Worm (Caenorhabditis elegans): ENCODE measurements around the gene wdr-60.

wdr-60 gene

DNA sequence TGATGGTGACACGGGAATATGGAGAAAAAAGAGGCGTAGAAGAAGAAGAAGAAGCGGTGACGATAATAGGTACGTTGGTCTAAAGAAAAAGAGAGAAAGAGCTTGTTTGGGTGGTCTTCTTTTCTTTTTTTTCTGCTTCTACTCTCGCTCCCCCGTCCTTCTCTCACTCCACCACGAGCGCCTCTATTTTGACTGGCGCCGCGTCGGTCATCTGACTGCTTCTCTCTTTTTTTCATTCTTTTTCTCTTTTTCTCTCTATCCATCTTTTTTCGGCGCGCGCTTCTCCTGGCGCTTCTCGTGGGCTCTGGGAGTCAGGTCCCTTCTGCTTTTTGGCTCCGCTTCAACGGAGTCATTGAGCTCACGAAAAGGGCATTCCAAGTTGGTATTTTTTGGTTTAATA lies 36.7 kb upstream of the wdr-60 start (continued):
- TF ChIP-seq ztf-4 (tag; optimal IDR thresholded peaks at IDR 0.05) (no peak), aly-2 (tag; optimal IDR thresholded peaks at IDR 0.05) (no peak), swsn-7 (tag; optimal IDR thresholded peaks at IDR 0.05) (peak; percentile 44), sptf-1 (tag; optimal IDR thresholded peaks at IDR 0.05) (no peak), nhr-20 (tag; optimal IDR thresholded peaks at IDR 0.05) (peak; percentile 27), C04F5.9 (tag; optimal IDR thresholded peaks at IDR 0.05) (no peak), F16B12.6 (tag; optimal IDR thresholded peaks at IDR 0.05) (no peak), ceh-8 (GFP tag; optimal IDR thresholded peaks at IDR 0.05) (no peak), nhr-77 (tag; optimal IDR thresholded peaks at IDR 0.05) (no peak), egl-13 (tag; optimal IDR thresholded peaks at IDR 0.05) (no peak), nhr-28 (tag; optimal IDR thresholded peaks at IDR 0.05) (no peak), hlh-17 (GFP tag; optimal IDR thresholded peaks at IDR 0.05; ENCODE audit: borderline replicate concordance) (no peak), efl-1 (optimal IDR thresholded peaks at IDR 0.05) (peak; percentile 40 to 48), efl-1 (GFP tag; optimal IDR thresholded peaks at IDR 0.05 in 1 of 2) (peak in 1 of 2 experiments; percentile 31), elt-2 (tag; optimal IDR thresholded peaks at IDR 0.05) (no peak), xbp-1 (tag; optimal IDR thresholded peaks at IDR 0.05) (peak; percentile 16), dpl-1 (GFP tag; optimal IDR thresholded peaks at IDR 0.05) (peak; percentile 5 to 34 (median 31)), fkh-10 (GFP tag; optimal IDR thresholded peaks at IDR 0.05) (peak; percentile 1), jun-1 (tag; optimal IDR thresholded peaks at IDR 0.05) (no peak), rnt-1 (tag; optimal IDR thresholded peaks at IDR 0.05) (peak; percentile 41), nhr-71 (tag; optimal IDR thresholded peaks at IDR 0.05) (peak; percentile 63), nhr-237 (tag; optimal IDR thresholded peaks at IDR 0.05) (no peak), nhr-47 (tag; optimal IDR thresholded peaks at IDR 0.05) (peak; percentile 47), nhr-11 (tag; optimal IDR thresholded peaks at IDR 0.05) (no peak), nhr-85 (tag) (no peak), unc-30 (tag; optimal IDR thresholded peaks at IDR 0.05) (no peak), ceh-88 (GFP tag; IDR thresholded peaks at IDR 0.05) (no peak), vab-15 (tag; optimal IDR thresholded peaks at IDR 0.05) (no peak), unc-98 (GFP tag; IDR thresholded peaks at IDR 0.05) (no peak)

DNA sequence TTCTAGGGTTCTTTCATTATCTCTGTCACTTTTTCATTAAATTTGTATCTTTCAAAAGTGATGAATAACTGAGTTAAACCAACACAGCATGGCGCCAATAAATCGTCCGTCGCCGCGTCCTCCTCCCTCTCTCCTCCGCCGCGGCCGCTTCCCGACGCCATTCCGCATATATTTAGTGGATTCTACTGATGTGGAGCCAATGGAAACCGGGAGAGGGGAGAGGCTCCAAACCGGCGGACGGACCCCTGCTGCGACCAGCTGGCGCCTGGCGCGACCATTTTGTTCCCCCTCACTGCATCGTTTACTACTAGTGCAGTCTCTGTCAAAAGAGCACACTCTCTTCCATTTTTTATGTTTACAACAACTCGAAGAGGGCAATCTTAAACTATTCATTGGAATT lies 35.8 kb upstream of the wdr-60 start:
- TF ChIP-seq ztf-4 (tag; optimal IDR thresholded peaks at IDR 0.05) (no peak), jun-1 (tag; optimal IDR thresholded peaks at IDR 0.05) (no peak), nhr-12 (tag; optimal IDR thresholded peaks at IDR 0.05) (no peak), mef-2 (tag; optimal IDR thresholded peaks at IDR 0.05) (no peak), nhr-85 (tag) (no peak), C04F5.9 (tag; optimal IDR thresholded peaks at IDR 0.05) (no peak)

DNA sequence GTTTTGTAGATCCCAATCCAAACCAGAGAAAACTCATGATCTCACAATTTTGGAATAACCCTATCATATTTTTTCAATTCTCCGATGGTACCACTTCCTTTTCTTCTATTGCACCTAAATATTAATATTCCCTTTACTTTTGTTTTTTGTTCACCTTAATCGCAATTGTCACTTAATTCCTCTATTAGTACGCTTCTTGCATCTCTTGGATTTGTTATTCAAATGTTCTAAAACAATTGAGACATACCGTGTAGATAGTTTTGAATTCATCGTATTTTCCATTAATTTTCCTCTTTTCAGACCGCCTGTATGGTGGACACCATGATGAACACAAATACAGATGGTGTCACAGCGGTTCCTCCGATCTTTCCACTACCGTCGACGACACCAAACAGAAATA lies 35.2 kb upstream of the wdr-60 start, which contains the start of gene flh-2:
Gene flh-2, plus strand, starts transcription at position 301 of the 400 bp plus-strand sequence.
- TF ChIP-seq lin-35 (GFP tag; optimal IDR thresholded peaks at IDR 0.05) (no peak), lin-15B (tag; optimal IDR thresholded peaks at IDR 0.05) (no peak), pax-3 (tag; optimal IDR thresholded peaks at IDR 0.05) (no peak), unc-98 (GFP tag; IDR thresholded peaks at IDR 0.05) (no peak)

DNA sequence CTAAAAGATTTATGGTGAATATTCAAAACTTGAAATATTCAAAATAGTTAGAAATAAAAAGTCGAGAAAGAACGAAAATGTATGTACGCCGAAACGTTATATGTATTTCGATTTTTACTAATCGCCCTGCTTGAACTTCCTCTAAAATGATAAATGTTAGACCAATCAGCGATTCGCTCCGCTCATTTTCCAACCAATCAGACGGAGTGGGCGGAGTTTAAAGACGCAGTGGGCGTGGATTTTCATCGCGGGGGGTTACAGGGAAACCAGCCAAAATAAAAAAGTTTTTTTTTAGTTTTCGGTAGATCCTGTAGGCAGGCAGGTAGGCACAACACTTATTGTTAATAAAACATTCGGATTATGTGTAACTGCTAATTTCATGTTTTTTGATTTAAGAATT lies 34.0 kb upstream of the wdr-60 start:
- TF ChIP-seq alr-1 (tag; optimal IDR thresholded peaks at IDR 0.05; ENCODE audit: borderline replicate concordance) (no peak), dsc-1 (tag; optimal IDR thresholded peaks at IDR 0.05) (no peak), isw-1 (GFP tag; IDR thresholded peaks at IDR 0.05) (no peak), jun-1 (tag; optimal IDR thresholded peaks at IDR 0.05) (no peak), mef-2 (tag; optimal IDR thresholded peaks at IDR 0.05) (no peak), mdl-1 (tag; optimal IDR thresholded peaks at IDR 0.05) (no peak), nhr-90 (tag; optimal IDR thresholded peaks at IDR 0.05; ENCODE audit: poor library complexity) (no peak), ztf-4 (tag; optimal IDR thresholded peaks at IDR 0.05) (no peak), unc-62 (GFP tag; optimal IDR thresholded peaks at IDR 0.05) (no peak), fkh-10 (GFP tag; optimal IDR thresholded peaks at IDR 0.05) (no peak), tbx-2 (tag; optimal IDR thresholded peaks at IDR 0.05) (no peak), irx-1 (tag; optimal IDR thresholded peaks at IDR 0.05) (no peak), ceh-8 (GFP tag; optimal IDR thresholded peaks at IDR 0.05) (no peak), ceh-90 (tag; optimal IDR thresholded peaks at IDR 0.05) (no peak), elt-2 (tag; optimal IDR thresholded peaks at IDR 0.05) (no peak), pax-3 (tag; optimal IDR thresholded peaks at IDR 0.05) (no peak), nhr-47 (tag; optimal IDR thresholded peaks at IDR 0.05) (no peak), snu-23 (GFP tag; optimal IDR thresholded peaks at IDR 0.05) (no peak)
